Fruit fly (Drosophila melanogaster): ENCODE measurements around the gene JMJD7.

Gene JMJD7

DNA sequence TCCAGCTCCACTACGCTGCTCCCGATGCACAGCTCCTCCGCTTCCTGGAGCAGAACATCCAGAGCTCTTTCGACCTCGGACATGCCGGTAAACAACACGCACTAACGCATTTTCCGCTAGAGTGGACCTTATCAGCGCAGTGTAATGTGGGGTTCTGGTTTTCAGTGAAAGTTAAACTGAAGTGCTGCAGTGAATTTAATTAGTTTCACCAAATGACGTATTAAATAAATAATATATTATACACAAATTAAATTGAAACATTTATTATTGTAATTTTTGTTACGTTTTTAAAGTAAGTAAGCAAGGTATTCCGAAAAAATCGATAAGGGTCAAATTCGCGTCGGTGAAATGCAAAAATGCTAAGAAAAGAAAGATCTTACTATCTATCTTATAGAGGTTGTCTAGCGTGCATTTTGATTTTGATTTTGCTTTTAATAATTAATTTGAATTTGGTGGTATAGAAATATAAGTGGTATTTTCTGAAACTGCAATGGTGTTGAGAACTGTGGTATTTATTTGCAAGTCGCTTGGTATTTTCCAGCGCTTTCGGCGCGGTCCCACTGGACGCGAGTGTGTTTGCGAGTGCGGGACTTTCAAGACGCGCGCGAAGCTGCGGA lies at the start of gene JMJD7, which contains the start of gene CG10738:
JMJD7 (minus strand) TSS at position 107 of the 617 bp plus-strand sequence.
CG10738 (plus strand) TSS at position 594 of the 617 bp plus-strand sequence.
- TF ChIP-seq CG33017 (tag; optimal IDR thresholded peaks at IDR 0.05), result no peak
- TF ChIP-seq CG14711 (tag; optimal IDR thresholded peaks at IDR 0.05), result peak; percentile 62
- no peak for TF ChIP-seq cic (GFP tag; optimal IDR thresholded peaks at IDR 0.05)
- TF ChIP-seq ovo (GFP tag; optimal IDR thresholded peaks at IDR 0.05), result no peak
- TF ChIP-seq CG11617 (GFP tag; optimal IDR thresholded peaks at IDR 0.05), result no peak
- TF ChIP-seq CG12768 (GFP tag; optimal IDR thresholded peaks at IDR 0.05), result peak; percentile 71
- peak; percentile 78 for TF ChIP-seq bab1 (GFP tag; optimal IDR thresholded peaks at IDR 0.05)
- peak; percentile 20 for TF ChIP-seq CG5204 (GFP tag; optimal IDR thresholded peaks at IDR 0.05)
- peak; percentile 76 for TF ChIP-seq CG7045 (GFP tag; optimal IDR thresholded peaks at IDR 0.05)
- TF ChIP-seq Mnt (GFP tag; optimal IDR thresholded peaks at IDR 0.05), result no peak
- no peak for TF ChIP-seq Crg-1 (GFP tag; optimal IDR thresholded peaks at IDR 0.05)
- TF ChIP-seq toe (GFP tag; optimal IDR thresholded peaks at IDR 0.05), result no peak
- TF ChIP-seq tj (GFP tag; optimal IDR thresholded peaks at IDR 0.05), result no peak
- TF ChIP-seq CG1620 (GFP tag; optimal IDR thresholded peaks at IDR 0.05), result no peak
- TF ChIP-seq Hr96 (GFP tag; optimal IDR thresholded peaks at IDR 0.05), result no peak
- TF ChIP-seq CG7101 (tag; optimal IDR thresholded peaks at IDR 0.05), result peak; percentile 70
- TF ChIP-seq pad (GFP tag; optimal IDR thresholded peaks at IDR 0.05), result peak; percentile 8
- TF ChIP-seq Clk (GFP tag; optimal IDR thresholded peaks at IDR 0.05), result peak; percentile 26
- no peak for TF ChIP-seq cnc (optimal IDR thresholded peaks at IDR 0.05)
- TF ChIP-seq kay (GFP tag; ENCODE audit: borderline replicate concordance), result no peak

- TF ChIP-seq CG7045 (GFP tag; optimal IDR thresholded peaks at IDR 0.05), result no peak
- TF ChIP-seq CG11617 (GFP tag; optimal IDR thresholded peaks at IDR 0.05), result no peak
- no peak for TF ChIP-seq CG7101 (tag; optimal IDR thresholded peaks at IDR 0.05)
- no peak for TF ChIP-seq Clk (GFP tag; optimal IDR thresholded peaks at IDR 0.05)
- TF ChIP-seq Hr96 (GFP tag; optimal IDR thresholded peaks at IDR 0.05), result no peak
- no peak for TF ChIP-seq CG1620 (GFP tag; optimal IDR thresholded peaks at IDR 0.05)
- TF ChIP-seq cnc (optimal IDR thresholded peaks at IDR 0.05), result no peak
- TF ChIP-seq ovo (GFP tag; optimal IDR thresholded peaks at IDR 0.05), result no peak
- no peak for TF ChIP-seq bab1 (GFP tag; optimal IDR thresholded peaks at IDR 0.05)
- no peak for TF ChIP-seq toe (GFP tag; optimal IDR thresholded peaks at IDR 0.05)
- no peak for TF ChIP-seq CG33017 (tag; optimal IDR thresholded peaks at IDR 0.05)
- no peak for TF ChIP-seq Crg-1 (GFP tag; optimal IDR thresholded peaks at IDR 0.05)
- TF ChIP-seq CG12768 (GFP tag; optimal IDR thresholded peaks at IDR 0.05), result no peak
- no peak for TF ChIP-seq CG5204 (GFP tag; optimal IDR thresholded peaks at IDR 0.05)
- no peak for TF ChIP-seq pad (GFP tag; optimal IDR thresholded peaks at IDR 0.05)
- TF ChIP-seq cic (GFP tag; optimal IDR thresholded peaks at IDR 0.05), result no peak
Measured at dm6 chr3L:13499531-13499930, 49.4 kb upstream of the JMJD7 start.

DNA sequence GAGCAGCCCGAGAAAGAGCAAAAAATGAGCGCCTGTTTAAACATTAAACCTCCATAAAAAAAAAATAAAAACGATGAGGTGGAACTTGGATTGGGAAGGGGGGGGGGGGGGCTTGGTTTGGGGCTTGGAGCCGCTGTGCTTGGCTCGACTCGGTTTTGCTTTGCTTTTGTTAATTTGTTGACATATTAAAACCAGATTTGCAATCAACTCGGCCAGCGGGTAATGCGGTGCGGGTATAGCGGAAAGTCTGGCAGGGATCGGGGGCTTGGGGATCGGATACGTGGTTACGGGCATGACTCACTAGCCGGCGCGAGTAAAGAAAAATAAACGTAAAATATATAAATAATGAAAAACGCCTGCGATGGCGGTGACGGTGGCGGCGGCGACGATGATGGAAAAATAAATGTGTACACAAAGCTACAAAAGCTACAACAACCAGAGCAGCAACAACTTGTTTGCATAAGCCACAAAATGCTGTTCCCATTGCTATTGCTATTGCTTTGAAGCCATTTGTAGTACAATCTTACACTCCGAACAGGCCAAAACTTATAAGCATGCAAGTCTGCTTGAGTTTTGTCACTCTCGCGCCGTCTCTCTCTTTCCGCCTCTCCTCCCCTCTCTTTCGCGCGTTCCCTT lies 47.8 kb upstream of the JMJD7 start:
- no peak for TF ChIP-seq CG7045 (GFP tag; optimal IDR thresholded peaks at IDR 0.05)
- no peak for TF ChIP-seq kay (GFP tag; ENCODE audit: borderline replicate concordance)
- TF ChIP-seq cic (GFP tag; optimal IDR thresholded peaks at IDR 0.05), result peak; percentile 38
- peak; percentile 87 for TF ChIP-seq tj (GFP tag; optimal IDR thresholded peaks at IDR 0.05)
- no peak for TF ChIP-seq Crg-1 (GFP tag; optimal IDR thresholded peaks at IDR 0.05)
- TF ChIP-seq ovo (GFP tag; optimal IDR thresholded peaks at IDR 0.05), result peak; percentile 37
- TF ChIP-seq toe (GFP tag; optimal IDR thresholded peaks at IDR 0.05), result no peak
- no peak for TF ChIP-seq Mnt (GFP tag; optimal IDR thresholded peaks at IDR 0.05)
- TF ChIP-seq CG12768 (GFP tag; optimal IDR thresholded peaks at IDR 0.05), result peak; percentile 27

dm6 chr3L:13495065-13495464 lies 45.0 kb upstream of the JMJD7 start:
- TF ChIP-seq tj (GFP tag; optimal IDR thresholded peaks at IDR 0.05) (peak; percentile 17), CG5204 (GFP tag; optimal IDR thresholded peaks at IDR 0.05) (no peak)

- TF ChIP-seq ovo (GFP tag; optimal IDR thresholded peaks at IDR 0.05), result no peak
- no peak for TF ChIP-seq Crg-1 (GFP tag; optimal IDR thresholded peaks at IDR 0.05)
- TF ChIP-seq bab1 (GFP tag; optimal IDR thresholded peaks at IDR 0.05), result peak; percentile 37
- TF ChIP-seq Clk (GFP tag; optimal IDR thresholded peaks at IDR 0.05), result no peak
- TF ChIP-seq pad (GFP tag; optimal IDR thresholded peaks at IDR 0.05), result no peak
- peak; percentile 53 for TF ChIP-seq tj (GFP tag; optimal IDR thresholded peaks at IDR 0.05)
Measured at dm6 chr3L:13494363-13495015, 44.4 kb upstream of the JMJD7 start.

DNA sequence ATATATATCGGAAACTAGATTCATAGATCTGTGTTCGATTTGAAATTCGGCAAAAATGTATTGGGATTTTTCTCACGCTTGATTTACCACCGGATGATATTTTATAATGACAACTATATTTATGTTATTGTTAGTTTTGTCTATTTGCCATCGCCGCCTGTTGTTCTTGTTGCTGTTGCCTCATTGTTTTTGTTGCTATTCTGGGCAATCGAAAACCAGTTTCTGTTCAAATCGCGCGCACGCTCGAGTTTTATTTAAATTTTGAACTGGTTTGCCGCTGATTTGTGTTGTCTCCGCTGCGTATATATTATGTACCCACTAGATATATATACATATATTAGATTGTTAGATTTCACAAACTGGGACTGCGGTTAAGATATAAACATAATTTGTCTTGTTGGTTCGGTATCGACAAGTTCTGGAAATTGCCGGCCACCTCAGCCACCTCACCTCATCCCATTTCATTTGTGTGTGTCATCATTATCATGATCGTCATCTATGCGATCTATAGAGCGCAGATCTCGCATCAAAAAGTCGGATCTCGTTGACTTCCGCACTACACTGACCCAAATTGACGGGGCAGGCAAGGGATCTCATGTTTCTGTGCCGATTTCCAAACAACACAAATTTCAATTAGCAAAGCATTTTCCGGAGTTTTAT lies 40.7 kb upstream of the JMJD7 start:
- TF ChIP-seq ovo (GFP tag; optimal IDR thresholded peaks at IDR 0.05) (no peak), CG11617 (GFP tag; optimal IDR thresholded peaks at IDR 0.05) (no peak), pad (GFP tag; optimal IDR thresholded peaks at IDR 0.05) (no peak), Mnt (GFP tag; optimal IDR thresholded peaks at IDR 0.05) (no peak), cic (GFP tag; optimal IDR thresholded peaks at IDR 0.05) (no peak), tj (GFP tag; optimal IDR thresholded peaks at IDR 0.05) (peak; percentile 36)

Measured in whole organism, adult.